Fruit fly (Drosophila melanogaster) whole organism, pupa: ENCODE results near the gene Taf11.

Experiments
- CG32121 ChIP-seq: fragments of 200-800 bp; sonication (Bioruptor generic); IDR thresholded peaks from 2 replicates; pipeline ENCODE4 v1.3.6; 2022; ENCODE audit warnings: missing biosample characterization, missing genetic modification characterization
- CG34367 ChIP-seq: fragments of 200-800 bp; sonication (Bioruptor generic); optimal IDR thresholded peaks from 2 replicates; lab custom pipeline; 2018; ENCODE audit warnings: missing biosample characterization, mild to moderate bottlenecking, missing genetic modification characterization
- Ets98B ChIP-seq: fragments of 200-800 bp; sonication (Bioruptor generic); IDR thresholded peaks from 2 replicates; pipeline ENCODE4 v1.3.6; 2022; ENCODE audit warnings: missing biosample characterization, missing genetic modification characterization
- fd96Ca ChIP-seq: fragments of 200-800 bp; sonication (Bioruptor generic); IDR thresholded peaks from 3 replicates; pipeline ENCODE4 v1.3.6; 2022; ENCODE audit warnings: missing biosample characterization, missing genetic modification characterization
- gl ChIP-seq: fragments of 200-800 bp; sonication (Bioruptor generic); optimal IDR thresholded peaks from 2 replicates; lab custom pipeline; 2018; ENCODE audit warnings: missing biosample characterization, mild to moderate bottlenecking, missing genetic modification characterization

- TF ChIP-seq gl (tag; lab: Kevin White, UChicago), result no peak
- no peak for TF ChIP-seq CG34367 (tag; lab: Kevin White, UChicago)
- TF ChIP-seq CG32121 (GFP tag; lab: Robert Waterston, UW), result no peak
- TF ChIP-seq Ets98B (GFP tag; lab: Robert Waterston, UW), result no peak
- no peak for TF ChIP-seq fd96Ca (GFP tag; lab: Robert Waterston, UW)
Observed at dm6 chr2L:9785917-9786432, 22.9 kb upstream of the Taf11 start.
